Fruit fly (Drosophila melanogaster): ENCODE results near the gene CG9399.

Gene CG9399

dm6 chr3R:9577382-9578137 is 3.5 kb upstream of the CG9399 start, which contains the start of the genes Kap-alpha3 and Son (continued):
- TF ChIP-seq CG15479 (GFP tag; optimal IDR thresholded peaks at IDR 0.05) (peak; percentile 56), Camta (GFP tag; optimal IDR thresholded peaks at IDR 0.05) (peak; percentile 95), CG4854 (GFP tag; optimal IDR thresholded peaks at IDR 0.05) (peak; percentile 94), tna (GFP tag; IDR thresholded peaks at IDR 0.05; ENCODE audit: partially characterized antibody) (no peak; the same call in 1 of the 2 replicates), caup (GFP tag; optimal IDR thresholded peaks at IDR 0.05; ENCODE audit: severe bottlenecking) (peak; percentile 96), aop (GFP tag; IDR thresholded peaks at IDR 0.05) (no peak), B-H2 (GFP tag; optimal IDR thresholded peaks at IDR 0.05) (peak; percentile 97), CG1233 (GFP tag; optimal IDR thresholded peaks at IDR 0.05) (peak; percentile 96), eve (GFP tag; optimal IDR thresholded peaks at IDR 0.05) (no peak), fd3F (GFP tag; optimal IDR thresholded peaks at IDR 0.05) (peak; percentile 86), rib (GFP tag; IDR thresholded peaks at IDR 0.05) (peak; percentile 77), CG14860 (GFP tag; IDR thresholded peaks at IDR 0.05; ENCODE audit: partially characterized antibody) (peak; percentile 81), dmrt99B (tag; optimal IDR thresholded peaks at IDR 0.05) (peak; percentile 85), CG30431 (GFP tag; optimal IDR thresholded peaks at IDR 0.05) (peak; percentile 90), CG17568 (GFP tag; optimal IDR thresholded peaks at IDR 0.05) (peak; percentile 88), HLH54F (GFP tag; optimal IDR thresholded peaks at IDR 0.05) (peak; percentile 94), CG2120 (GFP tag; optimal IDR thresholded peaks at IDR 0.05) (peak; percentile 93), Mrtf (GFP tag; IDR thresholded peaks at IDR 0.05) (peak; percentile 75), CG7556 (GFP tag; optimal IDR thresholded peaks at IDR 0.05) (peak; percentile 86), Hmx (GFP tag; optimal IDR thresholded peaks at IDR 0.05) (peak; percentile 85), lab (GFP tag; optimal IDR thresholded peaks at IDR 0.05) (peak; percentile 96), NC2β (GFP tag; optimal IDR thresholded peaks at IDR 0.05) (peak; percentile 97), so (GFP tag; IDR thresholded peaks at IDR 0.05) (peak; percentile 72; the same call in 2 of the 3 replicates), CG6854 (GFP tag; optimal IDR thresholded peaks at IDR 0.05) (peak; percentile 90), org-1 (GFP tag; optimal IDR thresholded peaks at IDR 0.05) (peak; percentile 78), pros (GFP tag; optimal IDR thresholded peaks at IDR 0.05) (peak; percentile 59), CG7786 (GFP tag; optimal IDR thresholded peaks at IDR 0.05) (peak; percentile 90), CG14050 (GFP tag; IDR thresholded peaks at IDR 0.05) (peak; percentile 74), Dref (GFP tag; IDR thresholded peaks at IDR 0.05) (peak; percentile 75), Blimp-1 (GFP tag; optimal IDR thresholded peaks at IDR 0.05) (peak; percentile 70), Aef1 (GFP tag; IDR thresholded peaks at IDR 0.05) (peak; percentile 85), esg (GFP tag; conservative IDR thresholded peaks at IDR 0.05) (peak; percentile 72), CG12744 (GFP tag; optimal IDR thresholded peaks at IDR 0.05) (peak; percentile 91), CG12299 (tag; optimal IDR thresholded peaks at IDR 0.05) (peak; percentile 86), CG10543 (GFP tag; optimal IDR thresholded peaks at IDR 0.05) (peak; percentile 98), CG11504 (tag; optimal IDR thresholded peaks at IDR 0.05) (peak; percentile 87), CG4424 (GFP tag; optimal IDR thresholded peaks at IDR 0.05) (peak; percentile 93), CG17802 (tag; optimal IDR thresholded peaks at IDR 0.05) (peak; percentile 84), Awh (GFP tag; IDR thresholded peaks at IDR 0.05) (peak; percentile 87), Nf-YA (GFP tag; IDR thresholded peaks at IDR 0.05) (peak; percentile 61; the same call in 1 of the 2 replicates), nerfin-1 (tag; optimal IDR thresholded peaks at IDR 0.05) (peak; percentile 90), dysf (GFP tag; IDR thresholded peaks at IDR 0.05) (peak; percentile 88), disco-r (GFP tag; optimal IDR thresholded peaks at IDR 0.05) (peak; percentile 87), CG18619 (GFP tag; optimal IDR thresholded peaks at IDR 0.05) (peak; percentile 96), ranshi (GFP tag; IDR thresholded peaks at IDR 0.05) (peak; percentile 85), zfh2 (GFP tag; optimal IDR thresholded peaks at IDR 0.05) (peak; percentile 96), lbe (GFP tag; optimal IDR thresholded peaks at IDR 0.05) (peak; percentile 87), H2.0 (GFP tag; IDR thresholded peaks at IDR 0.05) (peak; percentile 84), mld (GFP tag; IDR thresholded peaks at IDR 0.05; ENCODE audit: partially characterized antibody) (peak; percentile 57; the same call in 1 of the 3 replicates)

All from whole organism, embryonic.